Fruit fly (Drosophila melanogaster) whole organism, wandering third instar larva: ENCODE measurements around the gene IntS12.
A peak's percentile ranks its signal among the peaks of the same experiment; 100 is the strongest.

ENCODE experiments used
- Abd-B ChIP-seq: fragments of >200 bp; optimal IDR thresholded peaks from 2 replicates; lab custom pipeline; 2017; ENCODE audit warnings: missing biosample characterization, missing genetic modification characterization
- CG32264 ChIP-seq: fragments of 200-800 bp; sonication (Bioruptor generic); optimal IDR thresholded peaks from 2 replicates; lab custom pipeline; 2016; ENCODE audit warnings: missing biosample characterization, missing genetic modification characterization
- CrebA ChIP-seq: fragments of 200-800 bp; sonication (Bioruptor generic); optimal IDR thresholded peaks from 2 replicates; lab custom pipeline; 2016; ENCODE audit warnings: missing biosample characterization, mild to moderate bottlenecking, missing genetic modification characterization, borderline replicate concordance
- Dfd ChIP-seq: fragments of >200 bp; optimal IDR thresholded peaks from 2 replicates; lab custom pipeline; 2017; ENCODE audit warnings: missing biosample characterization, missing genetic modification characterization
- Dif ChIP-seq: fragments of 200-275, 200-300 bp; sonication (Bioruptor generic); optimal IDR thresholded peaks from 2 replicates; lab custom pipeline; 2018; ENCODE audit warnings: missing biosample characterization, missing genetic modification characterization; ENCODE audit not compliant: partially characterized antibody
- GATAd ChIP-seq: sonication (Bioruptor generic); optimal IDR thresholded peaks from 2 replicates; lab custom pipeline; 2016; ENCODE audit warnings: missing biosample characterization, missing genetic modification characterization
- HLH106 ChIP-seq: fragments of 200-800 bp; optimal IDR thresholded peaks from 3 replicates; lab custom pipeline; 2019; ENCODE audit warnings: missing biosample characterization, mild to moderate bottlenecking, missing genetic modification characterization, moderate library complexity
- Hnf4 ChIP-seq: fragments of 200-800 bp; sonication (Bioruptor generic); optimal IDR thresholded peaks from 2 replicates; lab custom pipeline; 2016; ENCODE audit warnings: missing biosample characterization, mild to moderate bottlenecking, missing genetic modification characterization
- Hr78 ChIP-seq: fragments of >200 bp; optimal IDR thresholded peaks from 2 replicates; lab custom pipeline; 2017; ENCODE audit warnings: missing biosample characterization, missing genetic modification characterization
- Mio ChIP-seq: sonication (Bioruptor generic); optimal IDR thresholded peaks from 2 replicates; lab custom pipeline; 2016; ENCODE audit warnings: missing biosample characterization, missing genetic modification characterization
- Myc ChIP-seq: fragments of >200 bp; optimal IDR thresholded peaks from 2 replicates; lab custom pipeline; 2017
- N ChIP-seq: fragments of >200 bp; optimal IDR thresholded peaks from 2 replicates; lab custom pipeline; 2018; ENCODE audit warnings: missing biosample characterization, missing external identifiers, missing genetic modification characterization
- OdsH ChIP-seq: fragments of 200-800 bp; sonication (Bioruptor generic); optimal IDR thresholded peaks from 2 replicates; lab custom pipeline; 2016; ENCODE audit warnings: missing biosample characterization, mild to moderate bottlenecking, missing genetic modification characterization
- Rel ChIP-seq, 2 experiments: fragments of 200-800 bp; sonication (Bioruptor generic) in 1 of 2; optimal IDR thresholded peaks; 2 replicates in 1 of 2; 3 replicates in 1 of 2; lab custom pipeline; 2016 to 2019; ENCODE audit warnings: mild to moderate bottlenecking in 2 of 2, missing biosample characterization in 2 of 2, missing genetic modification characterization in 2 of 2, moderate library complexity in 1 of 2
- Sp1 ChIP-seq: fragments of 200-800 bp; sonication (Bioruptor generic); optimal IDR thresholded peaks from 3 replicates; lab custom pipeline; 2019; ENCODE audit warnings: missing biosample characterization, mild to moderate bottlenecking, missing genetic modification characterization, moderate library complexity
- Vsx2 ChIP-seq: fragments of 200-300, 225-300 bp; sonication (Bioruptor generic); optimal IDR thresholded peaks from 2 replicates; lab custom pipeline; 2018; ENCODE audit warnings: missing biosample characterization, missing genetic modification characterization; ENCODE audit not compliant: partially characterized antibody
- brk ChIP-seq: fragments of 200-800 bp; sonication (Bioruptor generic); optimal IDR thresholded peaks from 2 replicates; lab custom pipeline; 2016; ENCODE audit warnings: missing biosample characterization, mild to moderate bottlenecking, missing genetic modification characterization
- dl ChIP-seq, 2 experiments: fragments of 175-275, 200-275 bp in 1 of 2; fragments of 200-275 bp in 1 of 2; sonication (Bioruptor generic); optimal IDR thresholded peaks; lab custom pipeline; 2018; ENCODE audit warnings: mild to moderate bottlenecking in 2 of 2, missing biosample characterization in 2 of 2, missing genetic modification characterization in 2 of 2, moderate library complexity in 2 of 2; ENCODE audit not compliant: partially characterized antibody in 2 of 2, insufficient read depth in 1 of 2
- dmrt93B ChIP-seq: fragments of 200-800 bp; sonication (Bioruptor generic); optimal IDR thresholded peaks from 2 replicates; lab custom pipeline; 2018; ENCODE audit warnings: missing biosample characterization, mild to moderate bottlenecking, missing genetic modification characterization
- ey ChIP-seq: fragments of 200-800 bp; sonication (Bioruptor generic); optimal IDR thresholded peaks from 2 replicates; lab custom pipeline; 2016; ENCODE audit warnings: missing biosample characterization, missing genetic modification characterization
- foxo ChIP-seq, 2 experiments: fragments of 200-800 bp; sonication (Bioruptor generic); optimal IDR thresholded peaks; 2 replicates in 1 of 2; 3 replicates in 1 of 2; lab custom pipeline; 2016 to 2017; ENCODE audit warnings: missing biosample characterization in 2 of 2, missing genetic modification characterization in 2 of 2
- fru ChIP-seq: fragments of 200-800 bp; sonication (Bioruptor generic); optimal IDR thresholded peaks from 3 replicates; lab custom pipeline; 2016; ENCODE audit warnings: missing biosample characterization, mild to moderate bottlenecking, missing genetic modification characterization
- h ChIP-seq: fragments of 200-800 bp; sonication (Bioruptor generic); optimal IDR thresholded peaks from 3 replicates; lab custom pipeline; 2016; ENCODE audit warnings: missing biosample characterization, mild to moderate bottlenecking, missing genetic modification characterization
- jim ChIP-seq: fragments of 175-275, 200-325 bp; sonication (Bioruptor generic); optimal IDR thresholded peaks from 2 replicates; lab custom pipeline; 2016; ENCODE audit warnings: missing biosample characterization, mild to moderate bottlenecking, missing genetic modification characterization
- lola ChIP-seq: fragments of >200 bp; optimal IDR thresholded peaks from 2 replicates; lab custom pipeline; 2017; ENCODE audit warnings: missing biosample characterization, missing genetic modification characterization
- pan ChIP-seq: fragments of >200 bp; optimal IDR thresholded peaks from 2 replicates; lab custom pipeline; 2017
- psq ChIP-seq: fragments of 200-800 bp; sonication (Bioruptor generic); optimal IDR thresholded peaks from 3 replicates; lab custom pipeline; 2017; ENCODE audit warnings: missing biosample characterization, mild to moderate bottlenecking, missing genetic modification characterization, moderate library complexity
- rgr ChIP-seq: fragments of 200-800 bp; sonication (Bioruptor generic); optimal IDR thresholded peaks from 3 replicates; lab custom pipeline; 2016; ENCODE audit warnings: missing biosample characterization, mild to moderate bottlenecking, missing genetic modification characterization
- sage ChIP-seq: fragments of 200-800 bp; sonication (Bioruptor generic); optimal IDR thresholded peaks from 2 replicates; lab custom pipeline; 2016; ENCODE audit warnings: missing biosample characterization, mild to moderate bottlenecking, missing genetic modification characterization
- sv ChIP-seq: fragments of 200-800 bp; sonication (Bioruptor generic); optimal IDR thresholded peaks from 3 replicates; lab custom pipeline; 2016; ENCODE audit warnings: missing biosample characterization, missing genetic modification characterization
- tai ChIP-seq: sonication (Bioruptor generic); optimal IDR thresholded peaks from 2 replicates; lab custom pipeline; 2016; ENCODE audit warnings: missing biosample characterization, missing genetic modification characterization
- usp ChIP-seq: fragments of >200 bp; optimal IDR thresholded peaks from 2 replicates; lab custom pipeline; 2017; ENCODE audit warnings: missing biosample characterization, missing genetic modification characterization
- woc ChIP-seq: sonication (Bioruptor generic); optimal IDR thresholded peaks from 2 replicates; lab custom pipeline; 2016; ENCODE audit warnings: missing biosample characterization, mild to moderate bottlenecking, missing genetic modification characterization

IntS12 gene

dm6 chr3R:26876432-26876831 is 13.3 kb downstream of the IntS12 start, which contains the start of gene CG5500:
CG5500 (plus strand) TSS chr3R:26876630.
- TF ChIP-seq Rel (GFP tag; optimal IDR thresholded peaks at IDR 0.05; lab: Kevin White, UChicago): no peak
- peak; percentile 75 for TF ChIP-seq Rel (tag; optimal IDR thresholded peaks at IDR 0.05; lab: Kevin White, UChicago)
- TF ChIP-seq CrebA (GFP tag; lab: Kevin White, UChicago): no peak
- TF ChIP-seq sv (GFP tag; lab: Kevin White, UChicago): no peak

dm6 chr3R:26876851-26877250 is 13.7 kb downstream of the IntS12 start:
- TF ChIP-seq pan (lab: Kevin White, UChicago): no peak
- no peak for TF ChIP-seq dl (GFP tag; optimal IDR thresholded peaks at IDR 0.05; lab: Kevin White, UChicago; ENCODE audit: insufficient read depth in 1 of 2, partially characterized antibody in 2 of 2)
- no peak for TF ChIP-seq foxo (GFP tag; optimal IDR thresholded peaks at IDR 0.05; lab: Kevin White, UChicago)
- TF ChIP-seq tai (GFP tag; lab: Kevin White, UChicago): no peak
- no peak for TF ChIP-seq jim
- TF ChIP-seq Abd-B: no peak
- TF ChIP-seq woc (GFP tag; lab: Kevin White, UChicago): no peak
- TF ChIP-seq HLH106 (tag; lab: Kevin White, UChicago): no peak
- no peak for TF ChIP-seq Rel (GFP tag; optimal IDR thresholded peaks at IDR 0.05; lab: Kevin White, UChicago)
- no peak for TF ChIP-seq Rel (tag; optimal IDR thresholded peaks at IDR 0.05; lab: Kevin White, UChicago)
- no peak for TF ChIP-seq Dif (GFP tag; lab: Kevin White, UChicago)
- TF ChIP-seq fru (GFP tag; lab: Kevin White, UChicago): no peak
- TF ChIP-seq N: no peak
- no peak for TF ChIP-seq sv (GFP tag; lab: Kevin White, UChicago)
- no peak for TF ChIP-seq Mio (GFP tag; lab: Kevin White, UChicago)
- TF ChIP-seq dmrt93B: no peak
- no peak for TF ChIP-seq h (GFP tag; lab: Kevin White, UChicago)
- TF ChIP-seq Sp1 (GFP tag; lab: Kevin White, UChicago): no peak
- TF ChIP-seq GATAd: no peak
- TF ChIP-seq, all 38 proteins: peak for 0

- peak; percentile 1 for TF ChIP-seq GATAd
- peak; percentile 15 for TF ChIP-seq psq (GFP tag; lab: Kevin White, UChicago)
- no peak for TF ChIP-seq lola (GFP tag; lab: Kevin White, UChicago)
- no peak for TF ChIP-seq woc (GFP tag; lab: Kevin White, UChicago)
- TF ChIP-seq Myc (lab: Kevin White, UChicago): peak; percentile 63
- no peak for TF ChIP-seq Rel (GFP tag; optimal IDR thresholded peaks at IDR 0.05; lab: Kevin White, UChicago)
- TF ChIP-seq Rel (tag; optimal IDR thresholded peaks at IDR 0.05; lab: Kevin White, UChicago): peak; percentile 13
- no peak for TF ChIP-seq Vsx2 (GFP tag; lab: Kevin White, UChicago)
- peak; percentile 28 for TF ChIP-seq HLH106 (tag; lab: Kevin White, UChicago)
- TF ChIP-seq h (GFP tag; lab: Kevin White, UChicago): peak; percentile 27
- TF ChIP-seq OdsH: peak; percentile 30
- TF ChIP-seq N: peak; percentile 32
- TF ChIP-seq fru (GFP tag; lab: Kevin White, UChicago): peak; percentile 39
- TF ChIP-seq Dif (GFP tag; lab: Kevin White, UChicago): peak; percentile 5
- peak in 1 of 2 experiments; percentile 22 for TF ChIP-seq foxo (GFP tag; optimal IDR thresholded peaks at IDR 0.05; lab: Kevin White, UChicago)
- TF ChIP-seq rgr (GFP tag; lab: Kevin White, UChicago): peak; percentile 32
- TF ChIP-seq sage (GFP tag; lab: Kevin White, UChicago): no peak
- TF ChIP-seq Hnf4 (GFP tag; lab: Kevin White, UChicago): peak; percentile 11
These were observed 18.1 kb downstream of the IntS12 start, which contains the start of the genes ro and T48 for dm6 chr3R:26881121-26881895. ro (minus strand) TSS chr3R:26881171. T48 (plus strand) TSS chr3R:26881734.

DNA sequence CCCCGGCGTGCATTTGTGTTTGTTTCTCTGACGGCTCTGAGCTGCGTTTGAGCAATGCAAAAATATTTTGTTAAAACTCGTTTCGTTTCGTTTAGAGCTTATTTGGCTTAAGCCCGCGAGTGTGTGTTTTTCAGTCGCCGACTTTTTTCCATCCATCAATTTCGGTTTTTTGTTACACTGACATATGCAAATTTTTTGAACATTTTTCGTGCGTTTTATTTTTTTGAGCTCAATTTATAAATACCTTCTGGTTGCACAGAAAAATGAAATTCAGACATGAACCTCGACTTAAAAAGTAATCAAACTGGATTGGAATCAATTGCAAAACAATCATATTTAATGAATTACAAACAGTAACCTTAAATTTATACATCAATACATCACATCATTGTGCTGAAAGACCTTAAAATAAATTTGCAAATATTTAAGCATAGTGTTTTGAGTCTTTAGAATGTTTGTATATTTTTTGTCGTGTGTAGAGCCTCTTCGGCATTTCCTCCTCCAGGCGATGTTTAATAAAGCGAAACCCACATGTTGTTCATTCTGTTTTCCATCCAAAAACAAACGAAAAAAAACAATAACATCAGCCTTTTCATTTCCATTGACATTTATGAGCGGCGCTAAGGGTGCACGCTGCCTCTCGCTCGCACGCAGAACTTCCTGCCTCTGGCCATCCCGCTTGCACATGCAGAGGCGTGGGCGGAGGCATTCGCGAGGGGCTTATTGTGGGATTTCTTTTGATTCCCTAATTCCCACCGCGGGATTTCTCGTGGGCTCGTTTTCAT is 19.2 kb downstream of the IntS12 start:
- TF ChIP-seq h (GFP tag; lab: Kevin White, UChicago): peak; percentile 27
- TF ChIP-seq foxo (GFP tag; optimal IDR thresholded peaks at IDR 0.05; lab: Kevin White, UChicago): peak in 1 of 2 experiments; percentile 40
- no peak for TF ChIP-seq Dif (GFP tag; lab: Kevin White, UChicago)
- no peak for TF ChIP-seq GATAd
- no peak for TF ChIP-seq sage (GFP tag; lab: Kevin White, UChicago)
- peak; percentile 48 for TF ChIP-seq brk (GFP tag; lab: Kevin White, UChicago)
- no peak for TF ChIP-seq dl (GFP tag; optimal IDR thresholded peaks at IDR 0.05; lab: Kevin White, UChicago; ENCODE audit: insufficient read depth in 1 of 2, partially characterized antibody in 2 of 2)
- TF ChIP-seq usp (GFP tag; lab: Kevin White, UChicago): no peak
- TF ChIP-seq Sp1 (GFP tag; lab: Kevin White, UChicago): no peak
- TF ChIP-seq sv (GFP tag; lab: Kevin White, UChicago): no peak
- TF ChIP-seq Abd-B: no peak
- TF ChIP-seq OdsH: no peak
- peak; percentile 29 for TF ChIP-seq fru (GFP tag; lab: Kevin White, UChicago)
- TF ChIP-seq Myc (lab: Kevin White, UChicago): no peak
- TF ChIP-seq psq (GFP tag; lab: Kevin White, UChicago): peak; percentile 0
- TF ChIP-seq ey (GFP tag; lab: Kevin White, UChicago): peak; percentile 11
- no peak for TF ChIP-seq Dfd (GFP tag; lab: Kevin White, UChicago)
- TF ChIP-seq HLH106 (tag; lab: Kevin White, UChicago): peak; percentile 29
- no peak for TF ChIP-seq Hnf4 (GFP tag; lab: Kevin White, UChicago)
- TF ChIP-seq woc (GFP tag; lab: Kevin White, UChicago): peak; percentile 22
- TF ChIP-seq rgr (GFP tag; lab: Kevin White, UChicago): no peak
- no peak for TF ChIP-seq pan (lab: Kevin White, UChicago)
- no peak for TF ChIP-seq Rel (GFP tag; optimal IDR thresholded peaks at IDR 0.05; lab: Kevin White, UChicago)
- TF ChIP-seq Rel (tag; optimal IDR thresholded peaks at IDR 0.05; lab: Kevin White, UChicago): no peak
- no peak for TF ChIP-seq N
- TF ChIP-seq lola (GFP tag; lab: Kevin White, UChicago): no peak
- no peak for TF ChIP-seq dmrt93B
- no peak for TF ChIP-seq Vsx2 (GFP tag; lab: Kevin White, UChicago)
- no peak for TF ChIP-seq CG32264 (GFP tag; lab: Kevin White, UChicago)
- no peak for TF ChIP-seq jim
- no peak for TF ChIP-seq Hr78 (GFP tag; lab: Kevin White, UChicago)
- TF ChIP-seq CrebA (GFP tag; lab: Kevin White, UChicago): no peak
